Worm (Caenorhabditis elegans): Measurements from ENCODE around the gene K11H12.8.

DNA sequence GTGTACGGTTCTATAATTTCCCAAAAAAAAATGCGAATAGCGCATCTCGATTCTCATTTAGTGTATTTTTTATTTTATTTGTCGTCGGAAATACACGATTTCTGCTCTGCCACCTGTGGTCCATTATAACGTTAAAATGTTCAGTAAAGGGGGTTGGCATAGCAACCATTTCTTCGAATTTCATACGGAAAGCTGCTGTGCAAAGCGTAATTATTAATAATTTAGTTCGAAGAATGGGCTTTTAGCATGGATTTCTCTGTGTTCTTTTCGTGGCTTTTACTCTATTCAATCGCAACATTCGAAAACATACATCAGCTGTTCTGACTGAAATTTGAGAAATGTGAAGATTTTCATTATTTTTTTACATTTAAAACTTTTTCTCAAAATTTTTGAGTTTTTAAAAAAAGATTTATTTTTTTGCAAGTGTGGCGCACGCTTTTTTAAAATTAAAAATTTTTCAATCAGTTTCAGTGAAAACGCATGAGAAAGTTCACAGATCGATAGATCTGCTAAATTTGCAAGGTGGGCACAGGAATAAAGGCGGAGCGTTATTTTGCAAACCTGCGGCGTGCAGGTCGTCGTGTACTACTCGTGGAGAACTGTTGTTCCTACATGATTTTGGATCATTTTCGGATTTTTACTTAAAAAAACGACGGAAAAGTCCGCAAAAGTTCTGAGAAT lies 3.4 kb downstream of the K11H12.8 start:
- no peak for TF ChIP-seq ztf-23 (GFP tag; IDR thresholded peaks at IDR 0.05)
- no peak for TF ChIP-seq klf-2 (GFP tag; conservative IDR thresholded peaks at IDR 0.05)
- no peak for TF ChIP-seq flt-1 (GFP tag; IDR thresholded peaks at IDR 0.05)
- TF ChIP-seq med-1 (GFP tag; optimal IDR thresholded peaks at IDR 0.05; ENCODE audit: insufficient read depth) = no peak
- no peak for TF ChIP-seq tab-1 (GFP tag; IDR thresholded peaks at IDR 0.05)
